Worm (Caenorhabditis elegans) whole organism, L1 larva: Measurements from ENCODE around the gene W09D10.5.
A peak's percentile ranks its signal among the peaks of the same experiment; 100 is the strongest.

Experiments
- C04F5.9 ChIP-seq: sonication (generic microtip); optimal IDR thresholded peaks from 2 replicates; lab custom pipeline; 2016; ENCODE audit warnings: missing genetic modification characterization, missing compliant biosample characterization
- F16B12.6 ChIP-seq: fragments of 150-350 bp; optimal IDR thresholded peaks from 2 replicates; lab custom pipeline; 2014; ENCODE audit warnings: missing biosample characterization, missing genetic modification characterization
- Y116A8C.19 ChIP-seq: sonication (generic microtip); optimal IDR thresholded peaks from 2 replicates; lab custom pipeline; 2016; ENCODE audit warnings: missing compliant biosample characterization, missing genetic modification characterization, borderline replicate concordance
- aha-1 ChIP-seq: fragments of 150-350 bp; optimal IDR thresholded peaks from 2 replicates; lab custom pipeline; 2014; ENCODE audit warnings: missing biosample characterization, missing genetic modification characterization
- ama-1 ChIP-seq: fragments of 150-350 bp; optimal IDR thresholded peaks from 2 replicates; lab custom pipeline; 2014
- blmp-1 ChIP-seq: fragments of 150-350 bp; optimal IDR thresholded peaks from 2 replicates; lab custom pipeline; 2014; ENCODE audit warnings: missing biosample characterization, missing genetic modification characterization
- ceh-63 ChIP-seq: fragments of 200-800 bp; sonication (Bioruptor generic); optimal IDR thresholded peaks from 2 replicates; lab custom pipeline; 2018; ENCODE audit warnings: mild to moderate bottlenecking, missing genetic modification characterization, missing compliant biosample characterization
- ceh-8 ChIP-seq: fragments of 200-800 bp; sonication (Bioruptor generic); optimal IDR thresholded peaks from 2 replicates; lab custom pipeline; 2018; ENCODE audit warnings: mild to moderate bottlenecking, missing genetic modification characterization, moderate library complexity, missing compliant biosample characterization
- ceh-88 ChIP-seq: fragments of 200-800 bp; sonication (Bioruptor generic); IDR thresholded peaks from 2 replicates; pipeline ENCODE4 v1.3.6; 2022; ENCODE audit warnings: missing genetic modification characterization, missing compliant biosample characterization
- dsc-1 ChIP-seq: sonication (generic microtip); optimal IDR thresholded peaks from 2 replicates; lab custom pipeline; 2016; ENCODE audit warnings: mild to moderate bottlenecking, missing genetic modification characterization, missing compliant biosample characterization
- efl-1 ChIP-seq, 4 experiments: fragments of 150-350 bp; optimal IDR thresholded peaks in 3 of 4; peaks in 1 of 4; 1 replicate in 1 of 4; 2 replicates in 3 of 4; lab custom pipeline; 2014; ENCODE audit warnings: missing biosample characterization in 2 of 4, missing genetic modification characterization in 2 of 4, missing genetic modification reagents in 2 of 4
- egl-13 ChIP-seq: sonication (generic microtip); optimal IDR thresholded peaks from 2 replicates; lab custom pipeline; 2016; ENCODE audit warnings: missing genotype, missing genetic modification reagents, missing genetic modification characterization, missing compliant biosample characterization
- egl-27 ChIP-seq, 2 experiments: fragments of 150-350 bp in 1 of 2; sonication (generic microtip); optimal IDR thresholded peaks; 3 replicates each; lab custom pipeline; 2017 to 2018; ENCODE audit warnings: missing biosample characterization in 2 of 2, missing genetic modification characterization in 2 of 2, missing genetic modification reagents in 2 of 2
- elt-2 ChIP-seq: sonication (generic microtip); optimal IDR thresholded peaks from 2 replicates; lab custom pipeline; 2016; ENCODE audit warnings: missing genetic modification characterization, mild to moderate bottlenecking, inconsistent platforms, missing compliant biosample characterization, missing genetic modification reagents
- elt-3 ChIP-seq, 6 experiments: fragments of 150-350 bp in 1 of 6; sonication (generic microtip); optimal IDR thresholded peaks; 2 replicates each; lab custom pipeline; 2017 to 2018; ENCODE audit warnings: missing biosample characterization in 6 of 6, missing genetic modification characterization in 6 of 6, inconsistent platforms in 1 of 6
- ets-5 ChIP-seq: fragments of 200-800 bp; sonication (Bioruptor generic); IDR thresholded peaks from 2 replicates; pipeline ENCODE4 v1.3.6; 2022; ENCODE audit warnings: missing genetic modification characterization, missing compliant biosample characterization
- fkh-4 ChIP-seq: sonication (generic microtip); optimal IDR thresholded peaks from 2 replicates; lab custom pipeline; 2016; ENCODE audit warnings: missing compliant biosample characterization, missing genetic modification characterization, borderline replicate concordance
- fkh-8 ChIP-seq: sonication (generic microtip); optimal IDR thresholded peaks from 2 replicates; lab custom pipeline; 2016; ENCODE audit warnings: mild to moderate bottlenecking, missing genetic modification characterization, missing compliant biosample characterization
- fos-1 ChIP-seq: fragments of 150-350 bp; optimal IDR thresholded peaks from 2 replicates; lab custom pipeline; 2014; ENCODE audit warnings: missing biosample characterization, missing genetic modification characterization
- grh-1 ChIP-seq: fragments of 200-800 bp; sonication (Bioruptor generic); IDR thresholded peaks from 2 replicates; pipeline ENCODE4 v1.3.6; 2022; ENCODE audit warnings: missing genetic modification reagents, missing genetic modification characterization, missing compliant biosample characterization
- hpl-2 ChIP-seq: fragments of 150-350 bp; optimal IDR thresholded peaks from 2 replicates; lab custom pipeline; 2014; ENCODE audit warnings: missing biosample characterization, missing genetic modification reagents, missing genetic modification characterization
- irx-1 ChIP-seq: sonication (generic microtip); optimal IDR thresholded peaks from 2 replicates; lab custom pipeline; 2016; ENCODE audit warnings: missing genetic modification characterization, missing compliant biosample characterization
- lin-13 ChIP-seq: fragments of 150-350 bp; optimal IDR thresholded peaks from 2 replicates; lab custom pipeline; 2014; ENCODE audit warnings: missing biosample characterization, missing genetic modification reagents, missing genetic modification characterization
- lin-15B ChIP-seq: fragments of 150-350 bp; sonication (generic microtip); optimal IDR thresholded peaks from 3 replicates; lab custom pipeline; 2014; ENCODE audit warnings: missing biosample characterization, missing genetic modification characterization
- lin-39 ChIP-seq: fragments of 150-350 bp; optimal IDR thresholded peaks from 2 replicates; lab custom pipeline; 2014; ENCODE audit warnings: missing biosample characterization, missing genetic modification reagents, missing genetic modification characterization
- lir-3 ChIP-seq: sonication (generic microtip); optimal IDR thresholded peaks from 2 replicates; lab custom pipeline; 2016; ENCODE audit warnings: mild to moderate bottlenecking, missing genetic modification characterization, moderate library complexity, missing compliant biosample characterization; ENCODE audit not compliant: poor library complexity
- lsy-2 ChIP-seq, 2 experiments: fragments of 150-350 bp; optimal IDR thresholded peaks; 2 replicates each; lab custom pipeline; 2014; ENCODE audit warnings: missing biosample characterization in 2 of 2, missing genetic modification characterization in 2 of 2
- mab-9 ChIP-seq: fragments of 200-800 bp; sonication (Bioruptor generic); IDR thresholded peaks from 2 replicates; pipeline ENCODE4 v1.3.6; 2022; ENCODE audit warnings: missing genetic modification reagents, missing genetic modification characterization, missing compliant biosample characterization
- mdl-1 ChIP-seq, 2 experiments: fragments of 150-350 bp; optimal IDR thresholded peaks; 2 replicates each; lab custom pipeline; 2014 to 2017; ENCODE audit warnings: missing biosample characterization in 2 of 2, missing genetic modification characterization in 2 of 2, inconsistent platforms in 1 of 2
- mef-2 ChIP-seq: fragments of 150-350 bp; optimal IDR thresholded peaks from 2 replicates; lab custom pipeline; 2014; ENCODE audit warnings: missing biosample characterization, missing genetic modification characterization
- nhr-12 ChIP-seq: sonication (generic microtip); optimal IDR thresholded peaks from 2 replicates; lab custom pipeline; 2017; ENCODE audit warnings: missing biosample characterization, missing genetic modification characterization
- nhr-19 ChIP-seq: fragments of 200-800 bp; sonication (Bioruptor generic); conservative IDR thresholded peaks from 2 replicates; pipeline ENCODE4 v1.3.6; 2022; ENCODE audit warnings: missing genetic modification characterization, missing compliant biosample characterization
- nhr-47 ChIP-seq: sonication (generic microtip); optimal IDR thresholded peaks from 2 replicates; lab custom pipeline; 2016; ENCODE audit warnings: mild to moderate bottlenecking, missing genetic modification characterization, moderate library complexity, missing compliant biosample characterization
- nhr-77 ChIP-seq: fragments of 150-350 bp; optimal IDR thresholded peaks from 2 replicates; lab custom pipeline; 2014; ENCODE audit warnings: missing biosample characterization, missing genetic modification characterization
- nhr-84 ChIP-seq: sonication (generic microtip); optimal IDR thresholded peaks from 2 replicates; lab custom pipeline; 2017; ENCODE audit warnings: missing biosample characterization, missing genetic modification characterization
- nhr-90 ChIP-seq: sonication (generic microtip); optimal IDR thresholded peaks from 2 replicates; lab custom pipeline; 2016; ENCODE audit warnings: mild to moderate bottlenecking, missing genetic modification characterization, missing compliant biosample characterization; ENCODE audit not compliant: poor library complexity
- pag-3 ChIP-seq: sonication (generic microtip); optimal IDR thresholded peaks from 2 replicates; lab custom pipeline; 2017; ENCODE audit warnings: missing genetic modification characterization, mild to moderate bottlenecking, missing compliant biosample characterization, antibody characterized with exemption, borderline replicate concordance; ENCODE audit not compliant: insufficient read depth
- pax-3 ChIP-seq: fragments of 200-800 bp; sonication (Bioruptor generic); optimal IDR thresholded peaks from 2 replicates; lab custom pipeline; 2018; ENCODE audit warnings: mild to moderate bottlenecking, missing genetic modification characterization, moderate library complexity, missing compliant biosample characterization
- rnt-1 ChIP-seq: sonication (generic microtip); optimal IDR thresholded peaks from 2 replicates; lab custom pipeline; 2016; ENCODE audit warnings: mild to moderate bottlenecking, missing genetic modification characterization, moderate library complexity, missing compliant biosample characterization
- skn-1 ChIP-seq: fragments of 150-350 bp; optimal IDR thresholded peaks from 2 replicates; lab custom pipeline; 2014; ENCODE audit warnings: missing biosample characterization, missing genetic modification characterization
- snpc-4 ChIP-seq: fragments of 150-350 bp; optimal IDR thresholded peaks from 2 replicates; lab custom pipeline; 2014; ENCODE audit warnings: missing biosample characterization, missing genetic modification characterization
- sox-4 ChIP-seq: sonication (generic microtip); optimal IDR thresholded peaks from 2 replicates; lab custom pipeline; 2016; ENCODE audit warnings: missing genetic modification characterization, missing compliant biosample characterization
- sptf-1 ChIP-seq: fragments of 150-350 bp; optimal IDR thresholded peaks from 2 replicates; lab custom pipeline; 2014; ENCODE audit warnings: missing biosample characterization, missing genetic modification characterization
- sup-37 ChIP-seq: fragments of 200-800 bp; sonication (Bioruptor generic); optimal IDR thresholded peaks from 2 replicates; lab custom pipeline; 2018; ENCODE audit warnings: mild to moderate bottlenecking, missing genetic modification characterization, missing compliant biosample characterization
- tlp-1 ChIP-seq: fragments of 150-350 bp; optimal IDR thresholded peaks from 2 replicates; lab custom pipeline; 2014; ENCODE audit warnings: missing biosample characterization, missing genetic modification characterization
- unc-130 ChIP-seq: fragments of 150-350 bp; optimal IDR thresholded peaks from 2 replicates; lab custom pipeline; 2017; ENCODE audit warnings: missing biosample characterization, missing genetic modification characterization, inconsistent platforms
- unc-62 ChIP-seq: fragments of 150-350 bp; optimal IDR thresholded peaks from 2 replicates; lab custom pipeline; 2014; ENCODE audit warnings: missing biosample characterization, missing genetic modification reagents, missing genetic modification characterization
- vab-15 ChIP-seq: sonication (generic microtip); optimal IDR thresholded peaks from 2 replicates; lab custom pipeline; 2017; ENCODE audit warnings: missing genotype, mild to moderate bottlenecking, missing genetic modification characterization, missing compliant biosample characterization
- xbp-1 ChIP-seq: sonication (generic microtip); optimal IDR thresholded peaks from 2 replicates; lab custom pipeline; 2016; ENCODE audit warnings: missing genetic modification characterization, missing compliant biosample characterization
- zag-1 ChIP-seq: fragments of 150-350 bp; optimal IDR thresholded peaks from 2 replicates; lab custom pipeline; 2014; ENCODE audit warnings: missing biosample characterization, missing genetic modification characterization
- zip-4 ChIP-seq: fragments of 200-800 bp; sonication (Bioruptor generic); optimal IDR thresholded peaks from 2 replicates; lab custom pipeline; 2018; ENCODE audit warnings: mild to moderate bottlenecking, missing genetic modification characterization, moderate library complexity, missing compliant biosample characterization
- ztf-4 ChIP-seq: fragments of 150-350 bp; optimal IDR thresholded peaks from 2 replicates; lab custom pipeline; 2014; ENCODE audit warnings: missing biosample characterization, missing genetic modification characterization

The W09D10.5 gene

ce11 chrIII:10706972-10707438 is 4.3 kb downstream of the W09D10.5 start, which contains the start of the genes Y39A1A.21 and Y39A1A.22:
Gene Y39A1A.21 (minus strand): TSS chrIII:10707022.
Gene Y39A1A.22 (minus strand): TSS chrIII:10707028.
- peak; percentile 33 for TF ChIP-seq mef-2 (tag; lab: Kevin White, UChicago)
- TF ChIP-seq nhr-47 (tag; lab: Kevin White, UChicago), result peak; percentile 93
- TF ChIP-seq nhr-19, result peak; percentile 86
- TF ChIP-seq sptf-1 (tag; lab: Kevin White, UChicago), result no peak
- TF ChIP-seq nhr-84 (tag; lab: Kevin White, UChicago), result no peak
- TF ChIP-seq ets-5 (GFP tag; lab: Robert Waterston, UW), result no peak
- peak; percentile 83 for TF ChIP-seq xbp-1 (tag; lab: Kevin White, UChicago)
- TF ChIP-seq rnt-1 (tag; lab: Kevin White, UChicago), result peak; percentile 92
- no peak for TF ChIP-seq hpl-2 (GFP tag; lab: Kevin White, UChicago)
- TF ChIP-seq fkh-4, result no peak
- no peak for TF ChIP-seq vab-15
- peak; percentile 73 for TF ChIP-seq F16B12.6 (tag; lab: Kevin White, UChicago)
- peak; percentile 86 for TF ChIP-seq lin-13
- peak in 1 of 2 experiments; percentile 66 for TF ChIP-seq mdl-1 (tag; optimal IDR thresholded peaks at IDR 0.05; lab: Kevin White, UChicago)
- TF ChIP-seq fos-1 (tag; lab: Kevin White, UChicago), result peak; percentile 32
- TF ChIP-seq ztf-4 (tag; lab: Kevin White, UChicago), result peak; percentile 66
- TF ChIP-seq ceh-8 (GFP tag; lab: Kevin White, UChicago), result peak; percentile 60
- peak; percentile 86 to 88 for TF ChIP-seq lsy-2 (tag; optimal IDR thresholded peaks at IDR 0.05; lab: Kevin White, UChicago)
- TF ChIP-seq ceh-88, result peak; percentile 45; the same call in 1 of the 2 replicates
- peak; percentile 69 for TF ChIP-seq lin-15B (tag; lab: Kevin White, UChicago)
- TF ChIP-seq blmp-1, result no peak
- peak; percentile 28 for TF ChIP-seq C04F5.9 (tag; lab: Kevin White, UChicago)
- TF ChIP-seq lin-39, result peak; percentile 85
- peak; percentile 76 for TF ChIP-seq zip-4
- TF ChIP-seq zag-1 (tag; lab: Kevin White, UChicago), result no peak
- TF ChIP-seq elt-3 (tag; optimal IDR thresholded peaks at IDR 0.05; lab: Kevin White, UChicago), result peak in 2 of 6 experiments; percentile 7 to 22
- peak; percentile 84 to 86 for TF ChIP-seq efl-1 (optimal IDR thresholded peaks at IDR 0.05; lab: Kevin White, UChicago)
- peak; percentile 80 to 98 for TF ChIP-seq efl-1 (GFP tag; optimal IDR thresholded peaks at IDR 0.05 in 1 of 2; lab: Kevin White, UChicago)
- peak; percentile 84 for TF ChIP-seq nhr-77 (tag; lab: Kevin White, UChicago)
- TF ChIP-seq skn-1 (tag; lab: Kevin White, UChicago), result peak; percentile 53
- no peak for TF ChIP-seq pag-3 (tag; lab: Kevin White, UChicago)
- TF ChIP-seq mab-9 (GFP tag; lab: Robert Waterston, UW), result peak; percentile 80
- TF ChIP-seq grh-1 (GFP tag; lab: Robert Waterston, UW), result peak; percentile 75
- peak; percentile 87 for TF ChIP-seq irx-1
- no peak for TF ChIP-seq unc-62 (GFP tag; lab: Kevin White, UChicago)
- no peak for TF ChIP-seq ceh-63 (GFP tag; lab: Kevin White, UChicago)
- no peak for TF ChIP-seq nhr-12
- TF ChIP-seq tlp-1 (tag; lab: Kevin White, UChicago), result no peak
- no peak for TF ChIP-seq ama-1 (lab: Kevin White, UChicago)
- TF ChIP-seq sox-4 (tag; lab: Kevin White, UChicago), result peak; percentile 76
- peak; percentile 70 for TF ChIP-seq sup-37 (GFP tag; lab: Kevin White, UChicago)
- TF ChIP-seq nhr-90 (tag; lab: Kevin White, UChicago), result peak; percentile 86
- peak; percentile 49 for TF ChIP-seq elt-2
- peak; percentile 49 for TF ChIP-seq pax-3 (tag; lab: Kevin White, UChicago)
- TF ChIP-seq snpc-4 (tag; lab: Kevin White, UChicago), result peak; percentile 79
- TF ChIP-seq egl-27 (tag; optimal IDR thresholded peaks at IDR 0.05; lab: Kevin White, UChicago), result no peak
- peak; percentile 43 for TF ChIP-seq aha-1
- peak; percentile 80 for TF ChIP-seq fkh-8 (tag; lab: Kevin White, UChicago)
- TF ChIP-seq lir-3, result no peak
- peak; percentile 64 for TF ChIP-seq egl-13
- peak; percentile 91 for TF ChIP-seq dsc-1 (tag; lab: Kevin White, UChicago)
- TF ChIP-seq unc-130 (tag; lab: Kevin White, UChicago), result peak; percentile 73
- TF ChIP-seq Y116A8C.19 (tag; lab: Kevin White, UChicago), result no peak
